Fruit fly (Drosophila melanogaster): Measurements from ENCODE around the gene CG2211.

The CG2211 gene

DNA sequence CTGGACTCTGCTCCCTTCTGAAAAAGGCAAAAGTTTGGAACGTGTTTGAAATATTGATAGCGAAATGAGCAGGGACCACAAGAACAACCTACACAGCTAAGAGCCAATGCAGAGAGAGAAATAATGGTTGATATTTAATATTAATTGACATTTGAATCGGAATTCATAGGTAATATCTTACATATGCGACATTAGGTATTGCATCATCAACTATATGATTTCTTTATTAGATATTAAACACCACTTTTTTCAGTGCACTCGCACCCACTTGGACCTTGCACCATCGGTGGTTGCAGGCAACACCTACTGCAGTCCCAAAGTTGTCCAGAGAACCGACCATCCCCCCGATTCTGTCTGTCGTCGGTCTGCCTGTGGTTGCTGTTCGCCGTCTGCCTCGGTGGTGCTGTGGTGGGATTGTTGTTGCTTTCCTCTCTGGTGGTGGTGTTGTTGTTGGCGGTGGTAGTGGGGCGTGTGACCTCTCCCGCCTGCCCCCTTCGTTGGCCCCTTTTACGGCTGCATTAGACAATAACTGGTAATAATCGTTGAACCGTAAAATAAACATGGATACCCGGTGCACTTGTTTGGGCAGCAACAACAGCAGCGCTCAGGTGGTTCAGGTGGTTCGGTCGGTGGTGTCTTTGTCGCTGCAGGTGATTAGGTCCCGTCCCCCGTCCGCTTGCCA lies 43.8 kb upstream of the CG2211 start (continued):
- peak; percentile 92 for TF ChIP-seq Ets65A (GFP tag)
- peak; percentile 43; the same call in 1 of the 2 replicates for TF ChIP-seq H2.0 (GFP tag; IDR thresholded peaks at IDR 0.05)
- no peak for TF ChIP-seq zen2 (GFP tag; IDR thresholded peaks at IDR 0.05; ENCODE audit: partially characterized antibody)
- TF ChIP-seq fd3F (GFP tag; optimal IDR thresholded peaks at IDR 0.05) = peak; percentile 3
- TF ChIP-seq grn (GFP tag; optimal IDR thresholded peaks at IDR 0.05) = no peak
- peak; percentile 45 for TF ChIP-seq CG12659 (GFP tag; optimal IDR thresholded peaks at IDR 0.05)
- TF ChIP-seq cas (GFP tag; IDR thresholded peaks at IDR 0.05) = no peak
- no peak for TF ChIP-seq pita (GFP tag; optimal IDR thresholded peaks at IDR 0.05)
- peak; percentile 59 for TF ChIP-seq gcm (GFP tag; optimal IDR thresholded peaks at IDR 0.05)
- TF ChIP-seq Ptx1 (GFP tag; IDR thresholded peaks at IDR 0.05) = peak; percentile 55; the same call in 1 of the 2 replicates
- TF ChIP-seq zfh1 (GFP tag; IDR thresholded peaks at IDR 0.05) = peak; percentile 82
- peak; percentile 25 for TF ChIP-seq twi (tag; optimal IDR thresholded peaks at IDR 0.05)
- TF ChIP-seq B-H2 (GFP tag; optimal IDR thresholded peaks at IDR 0.05) = no peak
- no peak for TF ChIP-seq bigmax (GFP tag; optimal IDR thresholded peaks at IDR 0.05)
- TF ChIP-seq croc (GFP tag; conservative IDR thresholded peaks at IDR 0.05) = no peak; the same call in 2 of the 3 replicates
- TF ChIP-seq CG7271 (tag; optimal IDR thresholded peaks at IDR 0.05) = no peak
- TF ChIP-seq CG14965 (GFP tag; optimal IDR thresholded peaks at IDR 0.05; ENCODE audit: borderline replicate concordance) = no peak
- TF ChIP-seq CG18764 (GFP tag; optimal IDR thresholded peaks at IDR 0.05) = no peak
- peak; percentile 74 for TF ChIP-seq CG6689 (GFP tag; IDR thresholded peaks at IDR 0.05)
- no peak for TF ChIP-seq CTCF (GFP tag; optimal IDR thresholded peaks at IDR 0.05)
- TF ChIP-seq Doc3 (GFP tag; IDR thresholded peaks at IDR 0.05; ENCODE audit: partially characterized antibody) = no peak
- no peak for TF ChIP-seq CG3065 (GFP tag; optimal IDR thresholded peaks at IDR 0.05)
- peak; percentile 80 for TF ChIP-seq CG9727 (GFP tag; optimal IDR thresholded peaks at IDR 0.05)
- TF ChIP-seq ase (GFP tag; IDR thresholded peaks at IDR 0.05) = peak; percentile 37; the same call in 1 of the 3 replicates
- no peak for TF ChIP-seq cg (GFP tag; optimal IDR thresholded peaks at IDR 0.05)
- TF ChIP-seq cwo (GFP tag; optimal IDR thresholded peaks at IDR 0.05) = peak; percentile 44
- no peak for TF ChIP-seq CG11085 (GFP tag; IDR thresholded peaks at IDR 0.05)
- TF ChIP-seq btn (GFP tag; optimal IDR thresholded peaks at IDR 0.05) = peak; percentile 2
- TF ChIP-seq crp (GFP tag; optimal IDR thresholded peaks at IDR 0.05) = no peak
- no peak for TF ChIP-seq CG13287 (GFP tag; IDR thresholded peaks at IDR 0.05; ENCODE audit: partially characterized antibody)
- peak; percentile 72 for TF ChIP-seq CG10959 (GFP tag; IDR thresholded peaks at IDR 0.05)
- peak; percentile 51 for TF ChIP-seq CG3407 (GFP tag; optimal IDR thresholded peaks at IDR 0.05)
- TF ChIP-seq lab (GFP tag; optimal IDR thresholded peaks at IDR 0.05) = peak; percentile 38
- TF ChIP-seq Nf-YC (tag; optimal IDR thresholded peaks at IDR 0.05) = no peak
- TF ChIP-seq ken (GFP tag; IDR thresholded peaks at IDR 0.05) = peak; percentile 67
- peak; percentile 39; the same call in 1 of the 2 replicates for TF ChIP-seq CG8765 (GFP tag; IDR thresholded peaks at IDR 0.05)
- no peak; the same call in 1 of the 2 replicates for TF ChIP-seq CG11247 (GFP tag; IDR thresholded peaks at IDR 0.05)
- TF ChIP-seq Six4 (GFP tag; optimal IDR thresholded peaks at IDR 0.05) = peak; percentile 31
- TF ChIP-seq CG4282 (GFP tag; optimal IDR thresholded peaks at IDR 0.05) = no peak
- no peak for TF ChIP-seq CG2129 (GFP tag; IDR thresholded peaks at IDR 0.05; ENCODE audit: partially characterized antibody)
- no peak for TF ChIP-seq hb (GFP tag; IDR thresholded peaks at IDR 0.05; ENCODE audit: partially characterized antibody)
- TF ChIP-seq da (GFP tag; optimal IDR thresholded peaks at IDR 0.05) = no peak
- TF ChIP-seq Drgx (GFP tag; IDR thresholded peaks at IDR 0.05) = peak; percentile 92
- peak; percentile 32 for TF ChIP-seq Side (GFP tag; optimal IDR thresholded peaks at IDR 0.05)
- TF ChIP-seq CG6254 (GFP tag; optimal IDR thresholded peaks at IDR 0.05) = peak; percentile 76
- TF ChIP-seq chn (GFP tag; optimal IDR thresholded peaks at IDR 0.05) = peak; percentile 24
- no peak for TF ChIP-seq HLH4C (GFP tag; IDR thresholded peaks at IDR 0.05; ENCODE audit: partially characterized antibody)
- peak; percentile 14 for TF ChIP-seq D (optimal IDR thresholded peaks at IDR 0.05)
- TF ChIP-seq D (GFP tag; optimal IDR thresholded peaks at IDR 0.05) = peak; percentile 68
- peak; percentile 45 for TF ChIP-seq CrebB (tag; optimal IDR thresholded peaks at IDR 0.05)

All from whole organism, embryonic.